Fruit fly (Drosophila melanogaster) whole organism, embryonic: ENCODE results near the gene jim.

Source experiments
- CG12769 ChIP-seq: fragments of 200-800 bp; sonication (Bioruptor generic); optimal IDR thresholded peaks from 2 replicates; lab custom pipeline; 2019; ENCODE audit warnings: missing biosample characterization, mild to moderate bottlenecking, missing genetic modification characterization, moderate library complexity
- CG17568 ChIP-seq: fragments of 200-800 bp; sonication (Bioruptor generic); optimal IDR thresholded peaks from 2 replicates; lab custom pipeline; 2018; ENCODE audit warnings: missing biosample characterization, mild to moderate bottlenecking, missing genetic modification characterization, moderate library complexity
- CG34422 ChIP-seq: fragments of 200-800 bp; sonication (Bioruptor generic); IDR thresholded peaks from 3 replicates; pipeline ENCODE4 v1.3.6; 2022; ENCODE audit warnings: missing biosample characterization, missing genetic modification characterization
- CG3995 ChIP-seq: fragments of 200-800 bp; sonication (Bioruptor generic); optimal IDR thresholded peaks from 3 replicates; lab custom pipeline; 2016; ENCODE audit warnings: missing biosample characterization, missing genetic modification characterization
- CG4424 ChIP-seq: fragments of 200-800 bp; sonication (Bioruptor generic); optimal IDR thresholded peaks from 3 replicates; lab custom pipeline; 2016; ENCODE audit warnings: missing biosample characterization, missing genetic modification characterization
- CG6683 ChIP-seq: fragments of 200-800 bp; sonication (Bioruptor generic); optimal IDR thresholded peaks from 2 replicates; lab custom pipeline; 2017; ENCODE audit warnings: missing biosample characterization, mild to moderate bottlenecking, missing genetic modification characterization, missing genetic modification reagents
- Camta ChIP-seq: fragments of 200-800 bp; sonication (Bioruptor generic); optimal IDR thresholded peaks from 2 replicates; lab custom pipeline; 2016; ENCODE audit warnings: missing biosample characterization, missing genetic modification characterization
- NC2β ChIP-seq: fragments of 200-800 bp; sonication (Bioruptor generic); optimal IDR thresholded peaks from 2 replicates; lab custom pipeline; 2016; ENCODE audit warnings: missing biosample characterization, missing genetic modification characterization
- cad ChIP-seq: fragments of >200 bp; optimal IDR thresholded peaks from 2 replicates; lab custom pipeline; 2017; ENCODE audit warnings: missing biosample characterization, missing genetic modification characterization
- dan ChIP-seq: fragments of 200-800 bp; sonication (Bioruptor generic); IDR thresholded peaks from 2 replicates; pipeline ENCODE4 v1.3.6; 2022; ENCODE audit warnings: missing biosample characterization, missing genetic modification characterization
- slbo ChIP-seq: fragments of 200-800 bp; sonication (Bioruptor generic); IDR thresholded peaks from 2 replicates; pipeline ENCODE4 v1.3.6; 2022; ENCODE audit warnings: missing biosample characterization, missing genetic modification characterization
- zf30C ChIP-seq: fragments of 200-800 bp; sonication (Bioruptor generic); optimal IDR thresholded peaks from 3 replicates; lab custom pipeline; 2018; ENCODE audit warnings: missing biosample characterization, mild to moderate bottlenecking, missing genetic modification characterization

- TF ChIP-seq dan (GFP tag; lab: Robert Waterston, UW): no peak
- TF ChIP-seq slbo: no peak
- TF ChIP-seq cad (GFP tag; lab: Kevin White, UChicago): no peak
- no peak for TF ChIP-seq CG12769
- no peak for TF ChIP-seq CG3995 (GFP tag; lab: Kevin White, UChicago)
- no peak for TF ChIP-seq CG4424
- TF ChIP-seq zf30C (GFP tag; lab: Kevin White, UChicago): no peak
- TF ChIP-seq CG17568: no peak
- TF ChIP-seq CG6683: no peak
- no peak for TF ChIP-seq NC2β
- TF ChIP-seq CG34422 (GFP tag; lab: Robert Waterston, UW): no peak
- TF ChIP-seq Camta (GFP tag; lab: Kevin White, UChicago): no peak
Measured at dm6 chr3L:22791622-22792021, 43.4 kb downstream of the jim start.
